Fruit fly (Drosophila melanogaster): ENCODE results near the gene tap.

tap gene

dm6 chr3L:17349604-17350003 is 9.9 kb upstream of the tap start, which contains the start of gene Mip (continued):
- TF ChIP-seq CG3995 (GFP tag; optimal IDR thresholded peaks at IDR 0.05) (no peak), H2.0 (GFP tag; IDR thresholded peaks at IDR 0.05) (no peak), ewg (GFP tag; optimal IDR thresholded peaks at IDR 0.05) (peak; percentile 67), CG11093 (GFP tag; IDR thresholded peaks at IDR 0.05) (no peak), CHES-1-like (GFP tag; optimal IDR thresholded peaks at IDR 0.05) (no peak), bigmax (GFP tag; optimal IDR thresholded peaks at IDR 0.05) (no peak), abd-A (tag; optimal IDR thresholded peaks at IDR 0.05) (no peak), CG10267 (tag; optimal IDR thresholded peaks at IDR 0.05) (no peak), Ets97D (GFP tag; optimal IDR thresholded peaks at IDR 0.05) (peak; percentile 12), nerfin-1 (tag; optimal IDR thresholded peaks at IDR 0.05) (no peak), CG3847 (GFP tag; IDR thresholded peaks at IDR 0.05) (0 out of 2 replicates have a peak, but pooled peaks have one; percentile 8), CG7839 (tag; optimal IDR thresholded peaks at IDR 0.05) (no peak), dati (GFP tag; IDR thresholded peaks at IDR 0.05) (no peak), CG12299 (tag; optimal IDR thresholded peaks at IDR 0.05) (no peak), CG14860 (GFP tag; IDR thresholded peaks at IDR 0.05; ENCODE audit: partially characterized antibody) (no peak), Hey (tag; optimal IDR thresholded peaks at IDR 0.05) (peak; percentile 39), CG1602 (GFP tag; optimal IDR thresholded peaks at IDR 0.05) (no peak), Lhr (GFP tag; optimal IDR thresholded peaks at IDR 0.05) (no peak), gem (tag; optimal IDR thresholded peaks at IDR 0.05) (no peak), usp (GFP tag; optimal IDR thresholded peaks at IDR 0.05) (no peak), cg (GFP tag; optimal IDR thresholded peaks at IDR 0.05) (peak; percentile 41), zen (tag; optimal IDR thresholded peaks at IDR 0.05) (peak; percentile 8), CG34422 (GFP tag; IDR thresholded peaks at IDR 0.05) (no peak), CG2712 (tag; optimal IDR thresholded peaks at IDR 0.05) (no peak), pnt (GFP tag; optimal IDR thresholded peaks at IDR 0.05) (no peak), Sry-β (GFP tag; optimal IDR thresholded peaks at IDR 0.05) (no peak), Dfd (GFP tag; optimal IDR thresholded peaks at IDR 0.05) (peak in 1 of 2 experiments; percentile 13), eyg (GFP tag; optimal IDR thresholded peaks at IDR 0.05) (no peak), scrt (GFP tag; optimal IDR thresholded peaks at IDR 0.05) (peak; percentile 55), Neu2 (GFP tag; optimal IDR thresholded peaks at IDR 0.05; ENCODE audit: borderline replicate concordance) (no peak), Atf3 (GFP tag; optimal IDR thresholded peaks at IDR 0.05) (no peak), dmrt99B (tag; optimal IDR thresholded peaks at IDR 0.05) (no peak), maf-S (GFP tag; optimal IDR thresholded peaks at IDR 0.05) (no peak), Antp (GFP tag; optimal IDR thresholded peaks at IDR 0.05) (no peak), CG1529 (GFP tag; optimal IDR thresholded peaks at IDR 0.05) (no peak), nau (GFP tag; optimal IDR thresholded peaks at IDR 0.05) (no peak), br (optimal IDR thresholded peaks at IDR 0.05) (no peak), NK7.1 (GFP tag; optimal IDR thresholded peaks at IDR 0.05) (no peak)

- TF ChIP-seq CG16813 (GFP tag; IDR thresholded peaks at IDR 0.05; ENCODE audit: partially characterized antibody): no peak
- no peak for TF ChIP-seq Rfx (GFP tag; IDR thresholded peaks at IDR 0.05)
- peak; percentile 33; the same call in 1 of the 2 replicates for TF ChIP-seq vvl (GFP tag; IDR thresholded peaks at IDR 0.05)
- TF ChIP-seq tin (GFP tag; optimal IDR thresholded peaks at IDR 0.05): no peak
- TF ChIP-seq fu2 (GFP tag; optimal IDR thresholded peaks at IDR 0.05): no peak
- TF ChIP-seq CG1792 (GFP tag; optimal IDR thresholded peaks at IDR 0.05): no peak
- no peak for TF ChIP-seq fd3F (GFP tag; optimal IDR thresholded peaks at IDR 0.05)
- no peak for TF ChIP-seq wor (GFP tag; IDR thresholded peaks at IDR 0.05)
- TF ChIP-seq Tbp (GFP tag; optimal IDR thresholded peaks at IDR 0.05): no peak
- no peak for TF ChIP-seq CG2889 (GFP tag; IDR thresholded peaks at IDR 0.05)
- no peak for TF ChIP-seq vfl (GFP tag; optimal IDR thresholded peaks at IDR 0.05)
- TF ChIP-seq en (GFP tag; optimal IDR thresholded peaks at IDR 0.05): no peak
- peak; percentile 23 for TF ChIP-seq stwl (tag; optimal IDR thresholded peaks at IDR 0.05)
- no peak for TF ChIP-seq CG18476 (GFP tag; optimal IDR thresholded peaks at IDR 0.05)
- peak; percentile 16 for TF ChIP-seq Sry-δ (GFP tag; optimal IDR thresholded peaks at IDR 0.05)
Observed at dm6 chr3L:17351522-17351921, 8.0 kb upstream of the tap start, which contains the start of gene CG7692. Gene CG7692 (plus strand): TSS chr3L:17351822.
